Worm (Caenorhabditis elegans): ENCODE data around the gene math-16.

- TF ChIP-seq flt-1 (GFP tag; IDR thresholded peaks at IDR 0.05) (no peak), tab-1 (GFP tag; IDR thresholded peaks at IDR 0.05) (no peak), klf-2 (GFP tag; conservative IDR thresholded peaks at IDR 0.05) (no peak), med-1 (GFP tag; optimal IDR thresholded peaks at IDR 0.05; ENCODE audit: insufficient read depth) (no peak)
Measured at ce11 chrII:1886379-1886778, 7.8 kb upstream of the math-16 start, which contains the start of gene math-7.

Measured in whole organism, midembryonic.